Fruit fly (Drosophila melanogaster) Kc167 (cell line): Measurements from ENCODE around the gene CYLD.

Source experiments
- Myc ChIP-seq: fragments of >200 bp; optimal IDR thresholded peaks from 2 replicates; lab custom pipeline; 2017; ENCODE audit warnings: missing external identifiers
- Sin3A ChIP-seq: fragments of >200 bp; optimal IDR thresholded peaks from 2 replicates; lab custom pipeline; 2018; ENCODE audit warnings: missing external identifiers
- h ChIP-seq: fragments of >200 bp; optimal IDR thresholded peaks from 3 replicates; lab custom pipeline; 2018; ENCODE audit warnings: missing external identifiers
- insv ChIP-seq: fragments of >200 bp; optimal IDR thresholded peaks from 3 replicates; lab custom pipeline; 2018; ENCODE audit warnings: missing external identifiers
- psq ChIP-seq: fragments of >200 bp; optimal IDR thresholded peaks from 2 replicates; lab custom pipeline; 2017; ENCODE audit warnings: missing external identifiers
- ttk ChIP-seq: sonication (Bioruptor generic); optimal IDR thresholded peaks from 2 replicates; lab custom pipeline; 2017; ENCODE audit warnings: missing external identifiers

CYLD gene

dm6 chr2L:10278658-10279057 lies 21.0 kb downstream of the CYLD start, which contains the start of gene Utx:
Gene Utx, minus strand, starts transcription at chr2L:10278811.
- TF ChIP-seq Myc (lab: Kevin White, UChicago) (no peak), Sin3A (lab: Kevin White, UChicago) (no peak), insv (lab: Kevin White, UChicago) (no peak), h (no peak), psq (lab: Kevin White, UChicago) (no peak), ttk (lab: Kevin White, UChicago) (no peak)

dm6 chr2L:10277362-10277761 lies 22.3 kb downstream of the CYLD start:
- TF ChIP-seq insv (lab: Kevin White, UChicago) (no peak), psq (lab: Kevin White, UChicago) (no peak), ttk (lab: Kevin White, UChicago) (no peak), Sin3A (lab: Kevin White, UChicago) (no peak), Myc (lab: Kevin White, UChicago) (no peak), h (no peak)

- no peak for TF ChIP-seq Myc (lab: Kevin White, UChicago)
- no peak for TF ChIP-seq insv (lab: Kevin White, UChicago)
- TF ChIP-seq psq (lab: Kevin White, UChicago): no peak
- TF ChIP-seq h: no peak
- no peak for TF ChIP-seq ttk (lab: Kevin White, UChicago)
- TF ChIP-seq Sin3A (lab: Kevin White, UChicago): no peak
These were observed 22.8 kb downstream of the CYLD start for dm6 chr2L:10276846-10277245.

- TF ChIP-seq psq (lab: Kevin White, UChicago) (no peak), ttk (lab: Kevin White, UChicago) (no peak), Myc (lab: Kevin White, UChicago) (no peak), insv (lab: Kevin White, UChicago) (no peak), Sin3A (lab: Kevin White, UChicago) (no peak), h (no peak)
These were observed 23.2 kb downstream of the CYLD start for dm6 chr2L:10276436-10276835.

dm6 chr2L:10272224-10272623 lies 27.4 kb downstream of the CYLD start, which contains the start of gene trk:
Gene trk, minus strand, starts transcription at chr2L:10272324.
- TF ChIP-seq h (no peak), ttk (lab: Kevin White, UChicago) (no peak), psq (lab: Kevin White, UChicago) (no peak), Sin3A (lab: Kevin White, UChicago) (no peak), insv (lab: Kevin White, UChicago) (no peak), Myc (lab: Kevin White, UChicago) (no peak)

- TF ChIP-seq insv (lab: Kevin White, UChicago) (no peak), Myc (lab: Kevin White, UChicago) (no peak), h (no peak), psq (lab: Kevin White, UChicago) (no peak), Sin3A (lab: Kevin White, UChicago) (no peak), ttk (lab: Kevin White, UChicago) (no peak)
These were observed 29.8 kb downstream of the CYLD start, which contains the start of gene Mulk for dm6 chr2L:10269854-10270253. Gene Mulk, plus strand, starts transcription at chr2L:10270051.

dm6 chr2L:10268688-10269087 lies 31.0 kb downstream of the CYLD start, which contains the start of gene CG4957:
Gene CG4957, plus strand, starts transcription at chr2L:10268872.
- TF ChIP-seq Sin3A (lab: Kevin White, UChicago): no peak
- no peak for TF ChIP-seq Myc (lab: Kevin White, UChicago)
- TF ChIP-seq h: no peak
- no peak for TF ChIP-seq ttk (lab: Kevin White, UChicago)
- no peak for TF ChIP-seq insv (lab: Kevin White, UChicago)

- TF ChIP-seq Sin3A (lab: Kevin White, UChicago): no peak
- no peak for TF ChIP-seq h
- no peak for TF ChIP-seq insv (lab: Kevin White, UChicago)
- no peak for TF ChIP-seq ttk (lab: Kevin White, UChicago)
- no peak for TF ChIP-seq Myc (lab: Kevin White, UChicago)
- no peak for TF ChIP-seq psq (lab: Kevin White, UChicago)
These were observed 33.1 kb downstream of the CYLD start, which contains the start of gene CG4953 for dm6 chr2L:10266511-10266910. Gene CG4953, plus strand, starts transcription at chr2L:10266703.

dm6 chr2L:10265129-10265528 lies 34.5 kb downstream of the CYLD start, which contains the start of gene Mob3:
Gene Mob3, plus strand, starts transcription at chr2L:10265336.
- no peak for TF ChIP-seq h
- TF ChIP-seq ttk (lab: Kevin White, UChicago): no peak
- TF ChIP-seq Sin3A (lab: Kevin White, UChicago): no peak
- no peak for TF ChIP-seq Myc (lab: Kevin White, UChicago)
- no peak for TF ChIP-seq psq (lab: Kevin White, UChicago)
- no peak for TF ChIP-seq insv (lab: Kevin White, UChicago)

- no peak for TF ChIP-seq psq (lab: Kevin White, UChicago)
- TF ChIP-seq Sin3A (lab: Kevin White, UChicago): no peak
- no peak for TF ChIP-seq Myc (lab: Kevin White, UChicago)
These were observed 35.6 kb downstream of the CYLD start, which contains the start of gene REPTOR-BP for dm6 chr2L:10263830-10264634. Gene REPTOR-BP, plus strand, starts transcription at chr2L:10264125.

dm6 chr2L:10263343-10263744 lies 36.3 kb downstream of the CYLD start, which contains the start of gene Rsf1:
Gene Rsf1, minus strand, starts transcription at chr2L:10263554.
- TF ChIP-seq insv (lab: Kevin White, UChicago) (no peak), Sin3A (lab: Kevin White, UChicago) (no peak), ttk (lab: Kevin White, UChicago) (no peak), Myc (lab: Kevin White, UChicago) (no peak)

- no peak for TF ChIP-seq Sin3A (lab: Kevin White, UChicago)
- TF ChIP-seq ttk (lab: Kevin White, UChicago): no peak
- TF ChIP-seq psq (lab: Kevin White, UChicago): no peak
- no peak for TF ChIP-seq insv (lab: Kevin White, UChicago)
These were observed 37.9 kb downstream of the CYLD start for dm6 chr2L:10261774-10262173.
